Worm (Caenorhabditis elegans) whole organism, late embryonic: ENCODE results near the gene K11D12.7.

Experiments used
- F13H6.1 ChIP-seq: sonication (generic microtip); optimal IDR thresholded peaks from 2 replicates; lab custom pipeline; 2016; ENCODE audit warnings: missing genetic modification characterization, missing compliant biosample characterization
- fkh-10 ChIP-seq: fragments of 150-350 bp; optimal IDR thresholded peaks from 2 replicates; lab custom pipeline; 2014; ENCODE audit warnings: missing biosample characterization, missing genetic modification reagents, missing genetic modification characterization
- pag-3 ChIP-seq: sonication (generic microtip); optimal IDR thresholded peaks from 2 replicates; lab custom pipeline; 2016; ENCODE audit warnings: missing compliant biosample characterization, missing genetic modification characterization, borderline replicate concordance
- unc-3 ChIP-seq, 2 experiments: fragments of 200-800 bp in 1 of 2; sonication (Bioruptor generic) in 1 of 2; sonication (generic microtip) in 1 of 2; conservative IDR thresholded peaks in 1 of 2; optimal IDR thresholded peaks in 1 of 2; 2 replicates each; pipeline versions ENCODE4 v1.3.6 to Lab custom; 2016 to 2022; ENCODE audit warnings: missing compliant biosample characterization in 2 of 2, missing genetic modification characterization in 2 of 2, missing genetic modification reagents in 1 of 2

- no peak for TF ChIP-seq pag-3 (tag; lab: Kevin White, UChicago)
- no peak for TF ChIP-seq F13H6.1
- no peak for TF ChIP-seq fkh-10 (GFP tag; lab: Kevin White, UChicago)
- no peak for TF ChIP-seq unc-3 (GFP tag; conservative IDR thresholded peaks at IDR 0.05; lab: Robert Waterston, UW)
- TF ChIP-seq unc-3 (tag; optimal IDR thresholded peaks at IDR 0.05; lab: Kevin White, UChicago), result no peak
Observed at ce11 chrV:5067390-5067789, 31.1 kb upstream of the K11D12.7 start.
